Worm (Caenorhabditis elegans): Measurements from ENCODE around the gene fcho-1.

- TF ChIP-seq flt-1 (GFP tag; IDR thresholded peaks at IDR 0.05) = no peak
- no peak for TF ChIP-seq cog-1 (tag; optimal IDR thresholded peaks at IDR 0.05)
- TF ChIP-seq ref-1 (GFP tag; conservative IDR thresholded peaks at IDR 0.05) = no peak
- no peak for TF ChIP-seq klf-2 (GFP tag; conservative IDR thresholded peaks at IDR 0.05)
Observed at ce11 chrII:1324017-1324416, 13.7 kb downstream of the fcho-1 start.

Measured in whole organism, midembryonic.